Worm (Caenorhabditis elegans) whole organism, mixed stage, embryonic: ENCODE measurements around the gene let-70.

Source experiments
- ceh-39 ChIP-seq: fragments of 150-350 bp; optimal IDR thresholded peaks from 2 replicates; lab custom pipeline; 2014; ENCODE audit warnings: missing biosample characterization, missing genetic modification characterization
- elt-1 ChIP-seq: sonication (generic microtip); optimal IDR thresholded peaks from 2 replicates; lab custom pipeline; 2017; ENCODE audit warnings: missing genetic modification characterization, mild to moderate bottlenecking, missing compliant biosample characterization, antibody characterized with exemption, moderate library complexity, borderline replicate concordance; ENCODE audit not compliant: insufficient read depth
- hlh-1 ChIP-seq: fragments of 150-350 bp; optimal IDR thresholded peaks from 2 replicates; lab custom pipeline; 2014; ENCODE audit warnings: missing biosample characterization, missing genetic modification reagents, missing genetic modification characterization
- snpc-4 ChIP-seq: fragments of 150-350 bp; optimal IDR thresholded peaks from 2 replicates; lab custom pipeline; 2014; ENCODE audit warnings: missing biosample characterization, missing genetic modification characterization
- unc-39 ChIP-seq: fragments of 150-350 bp; optimal IDR thresholded peaks from 2 replicates; lab custom pipeline; 2014; ENCODE audit warnings: missing biosample characterization, missing genetic modification characterization

DNA sequence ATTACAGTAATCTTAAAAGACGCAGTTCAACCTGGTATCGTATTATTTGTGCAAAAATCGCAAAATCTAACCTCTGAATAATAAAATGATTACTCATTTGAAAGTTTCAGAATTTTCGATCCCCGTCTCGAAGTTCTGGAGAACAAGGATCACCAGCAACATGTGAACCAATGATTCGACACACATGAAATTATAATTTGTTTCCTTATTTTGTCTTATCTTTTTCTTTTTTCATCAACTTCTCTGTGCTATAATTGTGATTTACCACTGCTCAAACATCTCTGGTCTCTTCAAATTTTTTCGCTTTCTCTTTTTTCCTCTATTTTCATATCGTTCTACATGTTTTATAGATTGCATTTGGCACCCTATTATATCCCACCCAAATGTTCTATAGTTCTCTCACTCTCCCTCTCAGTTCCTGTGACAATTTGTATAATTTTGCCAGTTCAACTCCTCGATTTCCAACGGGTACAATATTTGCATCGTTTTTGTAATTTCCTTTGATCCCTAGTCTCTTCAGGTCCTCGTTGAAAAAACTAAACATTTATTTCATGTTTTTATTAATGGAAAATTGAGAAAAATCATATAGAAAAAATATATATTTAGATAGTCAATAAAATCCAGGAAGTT, 19.0 kb downstream of the let-70 start:
- TF ChIP-seq snpc-4 (no peak), unc-39 (tag; lab: Kevin White, UChicago) (no peak), ceh-39 (no peak), elt-1 (tag; lab: Kevin White, UChicago) (no peak), hlh-1 (tag; lab: Kevin White, UChicago) (no peak)
